Fruit fly (Drosophila melanogaster) whole organism, wandering third instar larva: ENCODE results near the gene CG11562.

ENCODE experiments used
- br ChIP-seq: fragments of 200-800 bp; sonication (Bioruptor generic); optimal IDR thresholded peaks from 2 replicates; lab custom pipeline; 2016; ENCODE audit warnings: missing biosample characterization, missing genetic modification characterization
- psq ChIP-seq: fragments of 200-800 bp; sonication (Bioruptor generic); optimal IDR thresholded peaks from 3 replicates; lab custom pipeline; 2017; ENCODE audit warnings: missing biosample characterization, mild to moderate bottlenecking, missing genetic modification characterization, moderate library complexity
- usp ChIP-seq: fragments of >200 bp; optimal IDR thresholded peaks from 2 replicates; lab custom pipeline; 2017; ENCODE audit warnings: missing biosample characterization, missing genetic modification characterization

DNA sequence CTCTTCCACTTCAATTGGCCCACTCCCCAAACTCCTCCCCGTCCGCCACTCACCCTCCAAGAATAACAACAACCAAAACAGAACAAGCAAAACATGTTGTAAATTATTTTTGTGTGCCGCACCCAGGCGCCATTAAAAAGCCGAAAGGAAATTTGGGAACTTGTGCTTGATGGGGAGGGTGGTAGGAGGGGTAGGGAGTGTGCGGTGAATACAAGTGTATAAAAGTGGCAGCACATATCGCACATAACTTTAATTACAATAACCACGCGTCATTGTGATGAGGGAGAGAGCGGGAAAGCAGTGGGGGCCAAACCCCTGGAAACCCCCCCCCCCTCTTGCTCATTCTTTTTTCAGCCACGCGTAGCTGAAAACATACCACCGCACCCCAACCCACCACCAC lies 14.9 kb downstream of the CG11562 start:
- no peak for TF ChIP-seq br (GFP tag; lab: Kevin White, UChicago)
- no peak for TF ChIP-seq usp (GFP tag; lab: Kevin White, UChicago)
- no peak for TF ChIP-seq psq (GFP tag; lab: Kevin White, UChicago)
